Fruit fly (Drosophila melanogaster) whole organism, wandering third instar larva: ENCODE data around the gene GCS1.

ENCODE experiments used
- Abd-B ChIP-seq: fragments of >200 bp; optimal IDR thresholded peaks from 2 replicates; lab custom pipeline; 2017; ENCODE audit warnings: missing biosample characterization, missing genetic modification characterization
- CG32264 ChIP-seq: fragments of 200-800 bp; sonication (Bioruptor generic); optimal IDR thresholded peaks from 2 replicates; lab custom pipeline; 2016; ENCODE audit warnings: missing biosample characterization, missing genetic modification characterization
- CG9705 ChIP-seq: fragments of 200-800 bp; sonication (Bioruptor generic); optimal IDR thresholded peaks from 2 replicates; lab custom pipeline; 2018; ENCODE audit warnings: missing biosample characterization, mild to moderate bottlenecking, missing genetic modification characterization
- Dif ChIP-seq: fragments of 200-275, 200-300 bp; sonication (Bioruptor generic); optimal IDR thresholded peaks from 2 replicates; lab custom pipeline; 2018; ENCODE audit warnings: missing biosample characterization, missing genetic modification characterization; ENCODE audit not compliant: partially characterized antibody
- GATAd ChIP-seq: sonication (Bioruptor generic); optimal IDR thresholded peaks from 2 replicates; lab custom pipeline; 2016; ENCODE audit warnings: missing biosample characterization, missing genetic modification characterization
- HLH106 ChIP-seq: fragments of 200-800 bp; optimal IDR thresholded peaks from 3 replicates; lab custom pipeline; 2019; ENCODE audit warnings: missing biosample characterization, mild to moderate bottlenecking, missing genetic modification characterization, moderate library complexity
- Hnf4 ChIP-seq: fragments of 200-800 bp; sonication (Bioruptor generic); optimal IDR thresholded peaks from 2 replicates; lab custom pipeline; 2016; ENCODE audit warnings: missing biosample characterization, mild to moderate bottlenecking, missing genetic modification characterization
- Hr78 ChIP-seq: fragments of >200 bp; optimal IDR thresholded peaks from 2 replicates; lab custom pipeline; 2017; ENCODE audit warnings: missing biosample characterization, missing genetic modification characterization
- Hr83 ChIP-seq: fragments of 200-300 bp; sonication (Bioruptor generic); optimal IDR thresholded peaks from 2 replicates; lab custom pipeline; 2016; ENCODE audit warnings: missing biosample characterization, mild to moderate bottlenecking, missing genetic modification characterization, moderate library complexity; ENCODE audit not compliant: poor library complexity, severe bottlenecking
- Jra ChIP-seq: sonication (Bioruptor generic); optimal IDR thresholded peaks from 2 replicates; lab custom pipeline; 2016; ENCODE audit warnings: missing biosample characterization, missing genetic modification characterization
- Mio ChIP-seq: sonication (Bioruptor generic); optimal IDR thresholded peaks from 2 replicates; lab custom pipeline; 2016; ENCODE audit warnings: missing biosample characterization, missing genetic modification characterization
- Myc ChIP-seq: fragments of >200 bp; optimal IDR thresholded peaks from 2 replicates; lab custom pipeline; 2017
- N ChIP-seq: fragments of >200 bp; optimal IDR thresholded peaks from 2 replicates; lab custom pipeline; 2018; ENCODE audit warnings: missing biosample characterization, missing external identifiers, missing genetic modification characterization
- OdsH ChIP-seq: fragments of 200-800 bp; sonication (Bioruptor generic); optimal IDR thresholded peaks from 2 replicates; lab custom pipeline; 2016; ENCODE audit warnings: missing biosample characterization, mild to moderate bottlenecking, missing genetic modification characterization
- Sp1 ChIP-seq: fragments of 200-800 bp; sonication (Bioruptor generic); optimal IDR thresholded peaks from 3 replicates; lab custom pipeline; 2019; ENCODE audit warnings: missing biosample characterization, mild to moderate bottlenecking, missing genetic modification characterization, moderate library complexity
- Vsx2 ChIP-seq: fragments of 200-300, 225-300 bp; sonication (Bioruptor generic); optimal IDR thresholded peaks from 2 replicates; lab custom pipeline; 2018; ENCODE audit warnings: missing biosample characterization, missing genetic modification characterization; ENCODE audit not compliant: partially characterized antibody
- br ChIP-seq: fragments of 200-800 bp; sonication (Bioruptor generic); optimal IDR thresholded peaks from 2 replicates; lab custom pipeline; 2016; ENCODE audit warnings: missing biosample characterization, missing genetic modification characterization
- brk ChIP-seq: fragments of 200-800 bp; sonication (Bioruptor generic); optimal IDR thresholded peaks from 2 replicates; lab custom pipeline; 2016; ENCODE audit warnings: missing biosample characterization, mild to moderate bottlenecking, missing genetic modification characterization
- dl ChIP-seq, 2 experiments: fragments of 175-275, 200-275 bp in 1 of 2; fragments of 200-275 bp in 1 of 2; sonication (Bioruptor generic); optimal IDR thresholded peaks; lab custom pipeline; 2018; ENCODE audit warnings: mild to moderate bottlenecking in 2 of 2, missing biosample characterization in 2 of 2, missing genetic modification characterization in 2 of 2, moderate library complexity in 2 of 2; ENCODE audit not compliant: partially characterized antibody in 2 of 2, insufficient read depth in 1 of 2
- dmrt93B ChIP-seq: fragments of 200-800 bp; sonication (Bioruptor generic); optimal IDR thresholded peaks from 2 replicates; lab custom pipeline; 2018; ENCODE audit warnings: missing biosample characterization, mild to moderate bottlenecking, missing genetic modification characterization
- ey ChIP-seq: fragments of 200-800 bp; sonication (Bioruptor generic); optimal IDR thresholded peaks from 2 replicates; lab custom pipeline; 2016; ENCODE audit warnings: missing biosample characterization, missing genetic modification characterization
- foxo ChIP-seq, 2 experiments: fragments of 200-800 bp; sonication (Bioruptor generic); optimal IDR thresholded peaks; 2 replicates in 1 of 2; 3 replicates in 1 of 2; lab custom pipeline; 2016 to 2017; ENCODE audit warnings: missing biosample characterization in 2 of 2, missing genetic modification characterization in 2 of 2
- fru ChIP-seq: fragments of 200-800 bp; sonication (Bioruptor generic); optimal IDR thresholded peaks from 3 replicates; lab custom pipeline; 2016; ENCODE audit warnings: missing biosample characterization, mild to moderate bottlenecking, missing genetic modification characterization
- h ChIP-seq: fragments of 200-800 bp; sonication (Bioruptor generic); optimal IDR thresholded peaks from 3 replicates; lab custom pipeline; 2016; ENCODE audit warnings: missing biosample characterization, mild to moderate bottlenecking, missing genetic modification characterization
- jim ChIP-seq: fragments of 175-275, 200-325 bp; sonication (Bioruptor generic); optimal IDR thresholded peaks from 2 replicates; lab custom pipeline; 2016; ENCODE audit warnings: missing biosample characterization, mild to moderate bottlenecking, missing genetic modification characterization
- lola ChIP-seq: fragments of >200 bp; optimal IDR thresholded peaks from 2 replicates; lab custom pipeline; 2017; ENCODE audit warnings: missing biosample characterization, missing genetic modification characterization
- pan ChIP-seq: fragments of >200 bp; optimal IDR thresholded peaks from 2 replicates; lab custom pipeline; 2017
- psq ChIP-seq: fragments of 200-800 bp; sonication (Bioruptor generic); optimal IDR thresholded peaks from 3 replicates; lab custom pipeline; 2017; ENCODE audit warnings: missing biosample characterization, mild to moderate bottlenecking, missing genetic modification characterization, moderate library complexity
- rgr ChIP-seq: fragments of 200-800 bp; sonication (Bioruptor generic); optimal IDR thresholded peaks from 3 replicates; lab custom pipeline; 2016; ENCODE audit warnings: missing biosample characterization, mild to moderate bottlenecking, missing genetic modification characterization
- sage ChIP-seq: fragments of 200-800 bp; sonication (Bioruptor generic); optimal IDR thresholded peaks from 2 replicates; lab custom pipeline; 2016; ENCODE audit warnings: missing biosample characterization, mild to moderate bottlenecking, missing genetic modification characterization
- sv ChIP-seq: fragments of 200-800 bp; sonication (Bioruptor generic); optimal IDR thresholded peaks from 3 replicates; lab custom pipeline; 2016; ENCODE audit warnings: missing biosample characterization, missing genetic modification characterization
- tai ChIP-seq: sonication (Bioruptor generic); optimal IDR thresholded peaks from 2 replicates; lab custom pipeline; 2016; ENCODE audit warnings: missing biosample characterization, missing genetic modification characterization
- usp ChIP-seq: fragments of >200 bp; optimal IDR thresholded peaks from 2 replicates; lab custom pipeline; 2017; ENCODE audit warnings: missing biosample characterization, missing genetic modification characterization
- woc ChIP-seq: sonication (Bioruptor generic); optimal IDR thresholded peaks from 2 replicates; lab custom pipeline; 2016; ENCODE audit warnings: missing biosample characterization, mild to moderate bottlenecking, missing genetic modification characterization

Gene GCS1

DNA sequence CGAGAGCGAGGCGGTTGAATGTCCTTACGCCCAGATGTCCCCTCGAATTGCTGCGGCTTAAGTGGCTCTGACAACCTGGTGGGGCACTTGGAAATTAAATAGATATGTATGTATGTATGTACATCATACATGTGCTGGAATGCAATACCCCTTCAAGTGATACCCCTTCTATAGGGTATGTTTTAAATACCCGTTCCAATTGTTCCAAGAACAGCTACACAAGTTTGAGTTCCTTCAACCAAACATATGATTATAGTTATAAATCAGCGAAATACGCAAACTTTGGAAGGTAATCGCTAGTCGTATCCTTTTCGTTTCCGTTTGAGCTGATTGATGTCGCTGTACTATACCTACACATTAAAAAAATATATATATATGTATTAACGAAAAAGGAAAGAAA is 35.7 kb upstream of the GCS1 start:
- no peak for TF ChIP-seq OdsH (GFP tag; lab: Kevin White, UChicago)
- no peak for TF ChIP-seq N
- TF ChIP-seq CG32264 (GFP tag; lab: Kevin White, UChicago), result no peak
- no peak for TF ChIP-seq Jra (GFP tag; lab: Kevin White, UChicago)
- no peak for TF ChIP-seq pan (lab: Kevin White, UChicago)
- TF ChIP-seq Abd-B (GFP tag; lab: Kevin White, UChicago), result no peak
- TF ChIP-seq jim (GFP tag; lab: Kevin White, UChicago), result no peak
- no peak for TF ChIP-seq Mio (GFP tag; lab: Kevin White, UChicago)
- no peak for TF ChIP-seq rgr (GFP tag; lab: Kevin White, UChicago)
- no peak for TF ChIP-seq tai (GFP tag; lab: Kevin White, UChicago)
- no peak for TF ChIP-seq lola
- TF ChIP-seq usp (GFP tag; lab: Kevin White, UChicago), result no peak
- no peak for TF ChIP-seq HLH106 (tag; lab: Kevin White, UChicago)
- no peak for TF ChIP-seq sv (GFP tag; lab: Kevin White, UChicago)
- TF ChIP-seq fru (GFP tag; lab: Kevin White, UChicago), result no peak
- TF ChIP-seq Hr78 (GFP tag; lab: Kevin White, UChicago), result no peak
- TF ChIP-seq sage (GFP tag; lab: Kevin White, UChicago), result no peak
- TF ChIP-seq Hnf4, result no peak

DNA sequence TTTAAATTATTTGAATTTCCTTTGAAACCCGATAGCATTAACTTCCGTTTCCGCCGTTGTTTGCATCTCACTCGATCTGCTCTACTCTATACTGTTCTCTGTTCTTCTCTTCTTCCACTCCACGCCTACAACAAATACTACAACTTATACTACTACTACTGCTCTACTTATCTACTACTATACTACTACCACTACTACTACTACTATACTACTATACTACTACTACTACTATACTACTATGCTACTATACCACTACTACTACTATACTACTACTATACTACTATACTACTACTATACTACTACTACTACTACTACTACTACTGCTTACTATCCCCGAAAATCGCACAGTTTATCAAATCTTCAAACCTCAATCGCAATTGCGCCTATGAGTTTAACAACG is 34.8 kb upstream of the GCS1 start:
- TF ChIP-seq br (GFP tag; lab: Kevin White, UChicago) (no peak), N (no peak), dmrt93B (GFP tag; lab: Kevin White, UChicago) (no peak), brk (GFP tag; lab: Kevin White, UChicago) (no peak), sv (GFP tag; lab: Kevin White, UChicago) (no peak), tai (GFP tag; lab: Kevin White, UChicago) (no peak), foxo (GFP tag; optimal IDR thresholded peaks at IDR 0.05; lab: Kevin White, UChicago) (no peak), Sp1 (GFP tag; lab: Kevin White, UChicago) (no peak), rgr (GFP tag; lab: Kevin White, UChicago) (no peak), GATAd (GFP tag; lab: Kevin White, UChicago) (no peak), sage (GFP tag; lab: Kevin White, UChicago) (no peak), h (GFP tag; lab: Kevin White, UChicago) (no peak), woc (GFP tag; lab: Kevin White, UChicago) (no peak)

DNA sequence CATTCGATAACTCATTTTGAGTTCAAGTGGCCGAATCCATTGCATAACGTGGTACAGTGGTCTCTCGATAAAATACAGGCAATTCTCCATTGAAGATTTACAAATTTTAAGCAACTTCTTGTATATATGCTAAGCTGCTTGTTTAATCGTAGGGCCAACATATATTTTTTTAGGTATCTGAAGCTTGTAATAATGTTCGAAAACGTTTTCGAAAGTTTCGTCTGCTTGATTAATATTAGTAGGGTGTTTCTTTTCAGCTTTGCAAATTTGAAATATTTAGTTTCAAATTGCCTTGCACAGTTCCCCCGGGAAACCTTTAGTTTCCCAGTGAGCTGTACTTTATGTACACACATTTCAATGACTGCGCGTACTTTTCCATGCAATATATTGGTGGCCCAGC is 31.9 kb upstream of the GCS1 start:
- no peak for TF ChIP-seq Abd-B (GFP tag; lab: Kevin White, UChicago)
- no peak for TF ChIP-seq usp (GFP tag; lab: Kevin White, UChicago)
- no peak for TF ChIP-seq Jra (GFP tag; lab: Kevin White, UChicago)
- TF ChIP-seq dmrt93B (GFP tag; lab: Kevin White, UChicago), result no peak
- no peak for TF ChIP-seq Hr78 (GFP tag; lab: Kevin White, UChicago)
- TF ChIP-seq rgr (GFP tag; lab: Kevin White, UChicago), result no peak
- TF ChIP-seq sage (GFP tag; lab: Kevin White, UChicago), result no peak
- no peak for TF ChIP-seq ey
- TF ChIP-seq CG9705, result no peak
- no peak for TF ChIP-seq HLH106 (tag; lab: Kevin White, UChicago)
- TF ChIP-seq brk (GFP tag; lab: Kevin White, UChicago), result no peak
- TF ChIP-seq Vsx2 (GFP tag; lab: Kevin White, UChicago), result no peak
- TF ChIP-seq Hr83 (GFP tag; lab: Kevin White, UChicago), result no peak
- TF ChIP-seq Myc (lab: Kevin White, UChicago), result no peak
- TF ChIP-seq Dif (GFP tag; lab: Kevin White, UChicago), result no peak
- TF ChIP-seq fru (GFP tag; lab: Kevin White, UChicago), result no peak
- no peak for TF ChIP-seq OdsH (GFP tag; lab: Kevin White, UChicago)
- no peak for TF ChIP-seq dl (GFP tag; optimal IDR thresholded peaks at IDR 0.05; lab: Kevin White, UChicago; ENCODE audit: insufficient read depth in 1 of 2, partially characterized antibody in 2 of 2)
- TF ChIP-seq psq (GFP tag; lab: Kevin White, UChicago), result no peak

DNA sequence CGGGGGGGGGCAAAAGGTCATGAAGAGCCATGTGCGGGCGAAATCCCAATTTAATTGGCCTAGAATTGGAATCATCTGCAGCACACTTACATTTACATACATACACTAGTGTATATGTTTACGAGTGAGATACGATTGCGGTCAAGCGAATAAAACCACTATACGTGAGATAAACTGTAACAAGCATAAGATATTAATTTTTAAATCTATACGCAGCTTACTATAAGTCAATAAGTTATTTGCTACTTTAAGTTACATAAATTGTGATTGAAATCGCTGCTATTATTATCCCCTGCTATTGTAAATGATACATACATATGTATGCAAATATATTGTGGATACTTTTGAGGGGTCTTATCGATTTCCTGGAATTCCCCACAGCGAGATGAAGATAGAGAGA is 31.3 kb upstream of the GCS1 start:
- TF ChIP-seq HLH106 (tag; lab: Kevin White, UChicago), result peak; percentile 26
- peak; percentile 17 for TF ChIP-seq Sp1 (GFP tag; lab: Kevin White, UChicago)
- TF ChIP-seq foxo (GFP tag; optimal IDR thresholded peaks at IDR 0.05; lab: Kevin White, UChicago), result peak in 1 of 2 experiments; percentile 16
- peak; percentile 3 for TF ChIP-seq fru (GFP tag; lab: Kevin White, UChicago)
- TF ChIP-seq Jra (GFP tag; lab: Kevin White, UChicago), result no peak
